Worm (Caenorhabditis elegans): Measurements from ENCODE around the gene W09D6.1.
A peak's percentile ranks its signal among the peaks of the same experiment; 100 is the strongest.

Gene W09D6.1

DNA sequence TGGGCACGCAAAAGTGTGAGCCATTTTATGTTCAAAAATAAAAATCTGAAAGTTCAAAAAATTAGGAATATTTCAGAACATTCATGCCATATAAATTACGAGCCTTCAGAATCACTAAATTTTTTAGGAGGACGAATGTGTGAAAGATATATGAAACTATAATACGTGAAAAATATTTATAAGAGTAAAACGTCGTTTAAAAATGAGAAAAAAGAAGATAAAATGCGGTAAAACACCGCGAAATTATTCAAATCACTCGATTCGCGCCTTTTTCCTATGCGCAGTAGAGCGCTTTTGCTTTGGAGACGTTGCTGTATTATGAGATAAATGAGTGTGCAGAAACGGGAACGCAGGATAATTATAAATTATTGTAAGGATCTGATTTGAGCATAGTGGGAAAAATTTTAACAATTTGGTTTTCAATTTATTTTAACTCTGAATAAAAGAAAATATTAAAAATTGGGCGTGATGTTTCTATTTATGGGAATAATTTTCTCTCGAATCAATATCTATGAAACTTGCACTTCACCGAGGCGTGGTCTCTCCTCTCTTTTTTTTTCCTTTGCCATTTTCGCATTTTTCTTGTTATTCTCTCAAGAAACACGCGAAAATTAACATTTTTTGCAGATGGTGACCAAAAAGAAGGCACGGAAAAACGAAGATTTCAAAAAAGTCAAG, 50.7 kb downstream of the W09D6.1 start, which contains the start of the genes sup-35 and Y48A6C.4 (continued):
- no peak for TF ChIP-seq cebp-1 (GFP tag; IDR thresholded peaks at IDR 0.05)
- peak; percentile 49 for TF ChIP-seq cebp-1 (tag; optimal IDR thresholded peaks at IDR 0.05)
- no peak for TF ChIP-seq ztf-25 (GFP tag; IDR thresholded peaks at IDR 0.05)
- peak; percentile 71 for TF ChIP-seq snpc-3.4 (tag; optimal IDR thresholded peaks at IDR 0.05)
- TF ChIP-seq ets-4 (GFP tag; optimal IDR thresholded peaks at IDR 0.05) = no peak
- peak; percentile 84 for TF ChIP-seq dpl-1 (GFP tag; optimal IDR thresholded peaks at IDR 0.05)
- TF ChIP-seq die-1 (tag; optimal IDR thresholded peaks at IDR 0.05) = no peak
- TF ChIP-seq lag-1 (GFP tag; IDR thresholded peaks at IDR 0.05) = no peak
- peak; percentile 81 for TF ChIP-seq ceh-91 (GFP tag; IDR thresholded peaks at IDR 0.05)
- peak in 2 of 3 experiments; percentile 25 to 76 for TF ChIP-seq lin-35 (GFP tag; optimal IDR thresholded peaks at IDR 0.05)
- no peak for TF ChIP-seq cebp-2 (GFP tag; IDR thresholded peaks at IDR 0.05)
- peak; percentile 72 for TF ChIP-seq madf-8 (GFP tag; conservative IDR thresholded peaks at IDR 0.05)
- TF ChIP-seq lin-40 (tag; optimal IDR thresholded peaks at IDR 0.05) = peak; percentile 77
- peak; percentile 60 for TF ChIP-seq tlf-1 (GFP tag; optimal IDR thresholded peaks at IDR 0.05)
- peak; percentile 45; the same call in 1 of the 2 replicates for TF ChIP-seq F33H1.4 (GFP tag; IDR thresholded peaks at IDR 0.05)
- peak; percentile 76 for TF ChIP-seq dox-1 (GFP tag; IDR thresholded peaks at IDR 0.05)
- TF ChIP-seq aptf-3 (GFP tag; IDR thresholded peaks at IDR 0.05) = no peak
- TF ChIP-seq snpc-4 (GFP tag; optimal IDR thresholded peaks at IDR 0.05) = no peak
- peak in 3 of 4 experiments; percentile 32 to 77 (median 73) for TF ChIP-seq snpc-4 (tag; optimal IDR thresholded peaks at IDR 0.05)
